Fruit fly (Drosophila melanogaster) whole organism, prepupa: ENCODE data around the gene CG11241.
"Not testable (repeated sequence)": the region's sequence is repeated elsewhere in the genome, so short reads cannot be mapped to it uniquely, and the experiment has no call there.

Experiments used
- Blimp-1 ChIP-seq: fragments of 200-800 bp; sonication (Bioruptor generic); optimal IDR thresholded peaks from 3 replicates; lab custom pipeline; 2017; ENCODE audit warnings: missing biosample characterization, missing genetic modification characterization, mild to moderate bottlenecking, moderate library complexity, missing genetic modification reagents
- CG10631 ChIP-seq: fragments of 200-800 bp; sonication (Bioruptor generic); optimal IDR thresholded peaks from 2 replicates; lab custom pipeline; 2016; ENCODE audit warnings: missing biosample characterization, missing genetic modification characterization
- CG11294 ChIP-seq: fragments of 200-800 bp; sonication (Bioruptor generic); IDR thresholded peaks from 2 replicates; pipeline ENCODE4 v1.3.6; 2022; ENCODE audit warnings: missing biosample characterization, missing genetic modification characterization
- CG11762 ChIP-seq: fragments of 200-800 bp; sonication (Bioruptor generic); optimal IDR thresholded peaks from 3 replicates; lab custom pipeline; 2016; ENCODE audit warnings: missing biosample characterization, missing genetic modification characterization; ENCODE audit not compliant: insufficient read depth
- CG11902 ChIP-seq: fragments of 200-800 bp; sonication (Bioruptor generic); optimal IDR thresholded peaks from 3 replicates; lab custom pipeline; 2016; ENCODE audit warnings: missing biosample characterization, missing genetic modification characterization
- CG31627 ChIP-seq: fragments of 200-800 bp; sonication (Bioruptor generic); optimal IDR thresholded peaks from 3 replicates; lab custom pipeline; 2016; ENCODE audit warnings: missing biosample characterization, missing genetic modification characterization
- CG32006 ChIP-seq: fragments of 200-800 bp; sonication (Bioruptor generic); optimal IDR thresholded peaks from 3 replicates; lab custom pipeline; 2017; ENCODE audit warnings: missing biosample characterization, mild to moderate bottlenecking, missing genetic modification characterization
- CG34406 ChIP-seq: fragments of 200-800 bp; sonication (Bioruptor generic); optimal IDR thresholded peaks from 3 replicates; lab custom pipeline; 2016; ENCODE audit warnings: missing biosample characterization, missing genetic modification characterization
- CG3919 ChIP-seq: fragments of 200-800 bp; sonication (Bioruptor generic); optimal IDR thresholded peaks from 3 replicates; lab custom pipeline; 2016; ENCODE audit warnings: missing biosample characterization, missing genetic modification characterization
- CG4318 ChIP-seq: fragments of 200-800 bp; sonication (Bioruptor generic); optimal IDR thresholded peaks from 3 replicates; lab custom pipeline; 2017; ENCODE audit warnings: missing biosample characterization, mild to moderate bottlenecking, missing genetic modification characterization
- CG6163 ChIP-seq: fragments of 200-800 bp; sonication (Bioruptor generic); IDR thresholded peaks from 3 replicates; pipeline ENCODE4 v1.3.6; 2022; ENCODE audit warnings: missing biosample characterization, missing genetic modification characterization
- CG6808 ChIP-seq: fragments of 200-800 bp; sonication (Bioruptor generic); optimal IDR thresholded peaks from 3 replicates; lab custom pipeline; 2017; ENCODE audit warnings: missing biosample characterization, missing genetic modification characterization, mild to moderate bottlenecking, moderate library complexity, missing genetic modification reagents
- CG6854 ChIP-seq: fragments of 200-800 bp; sonication (Bioruptor generic); optimal IDR thresholded peaks from 2 replicates; lab custom pipeline; 2017; ENCODE audit warnings: missing biosample characterization, mild to moderate bottlenecking, missing genetic modification characterization
- CG8119 ChIP-seq: fragments of 200-800 bp; sonication (Bioruptor generic); IDR thresholded peaks from 3 replicates; pipeline ENCODE4 v1.3.6; 2022; ENCODE audit warnings: missing biosample characterization, missing genetic modification characterization
- CG9139 ChIP-seq: fragments of 200-800 bp; sonication (Bioruptor generic); optimal IDR thresholded peaks from 3 replicates; lab custom pipeline; 2017; ENCODE audit warnings: missing biosample characterization, mild to moderate bottlenecking, missing genetic modification characterization
- Eip78C ChIP-seq: fragments of 200-800 bp; sonication (Bioruptor generic); peaks from one replicate; lab custom pipeline; 2016; ENCODE audit warnings: missing biosample characterization, missing genetic modification characterization
- Eip93F ChIP-seq: fragments of 200-800 bp; sonication (Bioruptor generic); optimal IDR thresholded peaks from 2 replicates; lab custom pipeline; 2016; ENCODE audit warnings: missing biosample characterization, mild to moderate bottlenecking, missing genetic modification characterization
- Gug ChIP-seq: fragments of 200-800 bp; sonication (Bioruptor generic); IDR thresholded peaks from 2 replicates; pipeline ENCODE4 v1.3.6; 2022; ENCODE audit warnings: missing biosample characterization, missing genetic modification characterization
- Hr38 ChIP-seq: sonication (Bioruptor generic); optimal IDR thresholded peaks from 2 replicates; lab custom pipeline; 2016; ENCODE audit warnings: missing biosample characterization, missing genetic modification characterization
- Hr39 ChIP-seq: fragments of 200-800 bp; sonication (Bioruptor generic); optimal IDR thresholded peaks from 2 replicates; lab custom pipeline; 2016; ENCODE audit warnings: missing biosample characterization, missing genetic modification characterization
- Met ChIP-seq: fragments of 200-800 bp; sonication (Bioruptor generic); optimal IDR thresholded peaks from 3 replicates; lab custom pipeline; 2016; ENCODE audit warnings: missing biosample characterization, missing genetic modification characterization
- OdsH ChIP-seq: fragments of 200-800 bp; sonication (Bioruptor generic); optimal IDR thresholded peaks from 3 replicates; lab custom pipeline; 2016; ENCODE audit warnings: missing biosample characterization, missing genetic modification characterization
- Sox102F ChIP-seq: fragments of 200-800 bp; sonication (Bioruptor generic); optimal IDR thresholded peaks from 2 replicates; lab custom pipeline; 2016; ENCODE audit warnings: missing biosample characterization, mild to moderate bottlenecking, missing genetic modification characterization
- Sox14 ChIP-seq: fragments of 200-800 bp; sonication (Bioruptor generic); optimal IDR thresholded peaks from 3 replicates; lab custom pipeline; 2016; ENCODE audit warnings: missing biosample characterization, missing genetic modification characterization
- Sox15 ChIP-seq: fragments of 200-800 bp; sonication (Bioruptor generic); optimal IDR thresholded peaks from 3 replicates; lab custom pipeline; 2016; ENCODE audit warnings: missing biosample characterization, missing genetic modification characterization
- acj6 ChIP-seq: fragments of 200-800 bp; sonication (Bioruptor generic); optimal IDR thresholded peaks from 3 replicates; lab custom pipeline; 2016; ENCODE audit warnings: missing biosample characterization, missing genetic modification characterization
- dac ChIP-seq: fragments of 200-800 bp; sonication (Bioruptor generic); optimal IDR thresholded peaks from 2 replicates; lab custom pipeline; 2017; ENCODE audit warnings: missing biosample characterization, mild to moderate bottlenecking, missing genetic modification characterization
- dsx ChIP-seq: fragments of 200-800 bp; optimal IDR thresholded peaks from 3 replicates; lab custom pipeline; 2019; ENCODE audit warnings: missing biosample characterization, mild to moderate bottlenecking, missing genetic modification characterization, moderate library complexity; ENCODE audit not compliant: poor library complexity, severe bottlenecking
- esn ChIP-seq: fragments of 200-800 bp; sonication (Bioruptor generic); optimal IDR thresholded peaks from 2 replicates; lab custom pipeline; 2016; ENCODE audit warnings: missing biosample characterization, mild to moderate bottlenecking, missing genetic modification characterization, moderate library complexity
- fd59A ChIP-seq: fragments of 200-800 bp; sonication (Bioruptor generic); optimal IDR thresholded peaks from 2 replicates; lab custom pipeline; 2017; ENCODE audit warnings: missing biosample characterization, mild to moderate bottlenecking, missing genetic modification characterization, missing genetic modification reagents
- fd85E ChIP-seq: fragments of 200-800 bp; sonication (Bioruptor generic); optimal IDR thresholded peaks from 3 replicates; lab custom pipeline; 2016; ENCODE audit warnings: missing biosample characterization, missing genetic modification characterization
- fkh ChIP-seq: fragments of 200-800 bp; sonication (Bioruptor generic); optimal IDR thresholded peaks from 3 replicates; lab custom pipeline; 2017; ENCODE audit warnings: missing biosample characterization, mild to moderate bottlenecking, missing genetic modification characterization, moderate library complexity
- net ChIP-seq: fragments of 200-800 bp; sonication (Bioruptor generic); optimal IDR thresholded peaks from 3 replicates; lab custom pipeline; 2016; ENCODE audit warnings: missing biosample characterization, missing genetic modification characterization
- svp ChIP-seq: fragments of 200-800 bp; sonication (Bioruptor generic); peaks from one replicate; lab custom pipeline; 2016; ENCODE audit warnings: missing biosample characterization, missing genetic modification characterization

CG11241 gene

dm6 chr3L:22717137-22717767, 21.0 kb downstream of the CG11241 start, which contains the start of the genes ArfGAP3 and CG32452 (continued):
- peak; percentile 73 for TF ChIP-seq acj6 (GFP tag; lab: Kevin White, UChicago)
- TF ChIP-seq CG31627 (GFP tag; lab: Kevin White, UChicago): peak; percentile 71
- TF ChIP-seq OdsH: peak; percentile 77

DNA sequence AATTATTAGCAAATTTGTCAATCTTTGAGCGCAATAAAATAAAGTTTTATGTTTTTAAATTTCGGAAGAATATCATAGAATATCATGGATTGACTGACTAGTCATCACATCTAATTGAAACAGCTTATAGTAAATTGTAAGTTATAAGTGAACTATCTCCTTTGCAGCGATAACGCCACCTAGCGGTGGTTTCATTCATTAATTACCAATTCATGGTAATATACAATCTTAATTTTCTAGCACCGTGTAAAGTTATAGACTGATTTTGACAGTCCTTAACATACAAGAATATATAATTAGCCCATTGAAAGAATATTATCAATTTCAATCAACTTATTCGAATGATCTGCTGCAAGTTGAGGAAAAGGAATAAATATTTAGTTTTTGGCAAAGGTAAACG, 24.6 kb downstream of the CG11241 start:
- TF ChIP-seq Met (GFP tag; lab: Kevin White, UChicago) (no peak), Eip78C (GFP tag; lab: Kevin White, UChicago) (peak; percentile 4)

dm6 chr3L:22711855-22712254, 26.4 kb downstream of the CG11241 start, which contains the start of gene CG11370:
CG11370 (plus strand) TSS chr3L:22712155.
- TF ChIP-seq CG32006 (GFP tag; lab: Kevin White, UChicago) (no peak), net (GFP tag; lab: Kevin White, UChicago) (no peak), dsx (GFP tag; lab: Kevin White, UChicago) (no peak), esn (GFP tag; lab: Kevin White, UChicago) (no peak), CG6854 (GFP tag; lab: Kevin White, UChicago) (no peak), fd59A (GFP tag; lab: Kevin White, UChicago) (no peak), dac (GFP tag; lab: Kevin White, UChicago) (no peak), svp (GFP tag; lab: Kevin White, UChicago) (no peak), CG8119 (GFP tag; lab: Robert Waterston, UW) (no peak), fkh (GFP tag; lab: Kevin White, UChicago) (no peak), Sox14 (GFP tag; lab: Kevin White, UChicago) (no peak), CG11902 (GFP tag; lab: Kevin White, UChicago) (no peak)

DNA sequence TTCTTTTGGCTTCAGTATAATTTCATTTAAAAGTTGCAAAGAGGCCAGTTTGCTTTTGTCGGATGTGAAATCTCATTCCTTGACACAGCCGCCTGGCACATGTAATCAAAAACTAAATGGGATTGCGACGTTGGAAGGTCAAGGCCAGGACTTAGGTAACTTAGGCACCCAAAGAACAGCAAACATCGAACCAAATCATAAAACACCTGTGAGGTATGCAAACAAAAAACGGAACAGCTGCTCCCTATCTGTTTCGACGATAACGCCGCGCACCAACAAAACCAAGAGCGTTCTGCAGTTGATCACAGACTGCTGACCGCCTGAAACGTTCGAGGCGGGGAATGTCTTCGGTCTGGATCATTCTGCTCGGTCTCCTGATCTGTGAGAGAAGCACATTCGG, 39.1 kb downstream of the CG11241 start, which contains the start of gene CG45116:
CG45116 (plus strand) TSS at position 301 of the 400 bp plus-strand sequence.
- no peak for TF ChIP-seq dac (GFP tag; lab: Kevin White, UChicago)
- TF ChIP-seq CG4318: no peak
- TF ChIP-seq dsx (GFP tag; lab: Kevin White, UChicago): no peak
- TF ChIP-seq fkh (GFP tag; lab: Kevin White, UChicago): peak; percentile 46
- no peak for TF ChIP-seq CG11762

DNA sequence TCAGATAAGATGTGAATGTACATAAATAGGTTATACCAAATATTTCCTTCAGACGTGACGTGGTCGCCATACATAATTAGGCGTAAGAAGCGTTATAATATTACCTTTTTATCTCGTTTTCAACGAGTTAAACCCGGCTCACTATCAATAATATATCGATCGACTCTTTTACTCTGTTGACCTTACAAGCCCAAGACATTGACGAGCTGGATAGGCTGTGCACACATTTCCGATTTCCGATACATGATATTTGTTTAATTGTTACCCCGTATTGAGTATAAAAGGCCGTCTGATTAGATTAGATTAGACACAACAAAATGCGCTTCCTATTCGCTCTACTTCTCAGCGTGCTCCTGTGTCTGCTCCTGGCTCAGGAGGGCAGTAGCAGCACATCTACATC, 41.3 kb downstream of the CG11241 start, which contains the start of gene CG32453:
CG32453 (plus strand) TSS at position 301 of the 400 bp plus-strand sequence.
- TF ChIP-seq Hr39, Sox102F, Eip93F (GFP tag; lab: Kevin White, UChicago): not testable (repeated sequence)

dm6 chr3L:22695653-22696052, 42.6 kb downstream of the CG11241 start, which contains the start of gene CG14452:
CG14452 (plus strand) TSS chr3L:22695953.
- TF ChIP-seq CG10631 (no peak), CG6808 (no peak), Blimp-1 (GFP tag; lab: Kevin White, UChicago) (no peak), CG9139 (no peak), CG31627 (GFP tag; lab: Kevin White, UChicago) (no peak), Gug (no peak), Hr38 (GFP tag; lab: Kevin White, UChicago) (no peak), Sox15 (GFP tag; lab: Kevin White, UChicago) (no peak), CG34406 (GFP tag; lab: Kevin White, UChicago) (no peak), fd85E (GFP tag; lab: Kevin White, UChicago) (no peak), CG11294 (no peak), CG4318 (no peak), CG6163 (GFP tag; lab: Robert Waterston, UW) (no peak), CG3919 (no peak), Sox14 (GFP tag; lab: Kevin White, UChicago) (no peak), svp (GFP tag; lab: Kevin White, UChicago) (no peak)
